Fruit fly (Drosophila melanogaster) whole organism, adult: ENCODE results near the gene CG42495.

Experiments
- CG11617 ChIP-seq: fragments of 200-800 bp; sonication (Bioruptor generic); optimal IDR thresholded peaks from 2 replicates; lab custom pipeline; 2017; ENCODE audit warnings: mild to moderate bottlenecking, missing biosample characterization, missing genetic modification reagents, missing genetic modification characterization
- CG12768 ChIP-seq: fragments of 200-800 bp; sonication (Bioruptor generic); optimal IDR thresholded peaks from 2 replicates; lab custom pipeline; 2017; ENCODE audit warnings: missing biosample characterization, missing genetic modification characterization, mild to moderate bottlenecking, moderate library complexity, missing genetic modification reagents
- CG33017 ChIP-seq: fragments of 200-800 bp; sonication (Bioruptor generic); optimal IDR thresholded peaks from 2 replicates; lab custom pipeline; 2018; ENCODE audit warnings: missing biosample characterization, mild to moderate bottlenecking, missing genetic modification characterization, moderate library complexity
- CG7045 ChIP-seq: fragments of 200-800 bp; sonication (Bioruptor generic); optimal IDR thresholded peaks from 2 replicates; lab custom pipeline; 2017; ENCODE audit warnings: missing biosample characterization, mild to moderate bottlenecking, missing genetic modification characterization
- CG7101 ChIP-seq: fragments of 200-800 bp; sonication (Bioruptor generic); optimal IDR thresholded peaks from 2 replicates; lab custom pipeline; 2018; ENCODE audit warnings: missing biosample characterization, mild to moderate bottlenecking, missing genetic modification characterization, moderate library complexity
- Crg-1 ChIP-seq: fragments of 200-800 bp; sonication (Bioruptor generic); optimal IDR thresholded peaks from 2 replicates; lab custom pipeline; 2016; ENCODE audit warnings: missing biosample characterization, missing genetic modification characterization
- bab1 ChIP-seq: fragments of 200-800 bp; sonication (Bioruptor generic); optimal IDR thresholded peaks from 3 replicates; lab custom pipeline; 2019; ENCODE audit warnings: missing biosample characterization, mild to moderate bottlenecking, missing genetic modification characterization, moderate library complexity
- cnc ChIP-seq, 2 experiments: fragments of >200 bp; optimal IDR thresholded peaks; 2 replicates each; lab custom pipeline; 2017
- toe ChIP-seq: fragments of 200-800 bp; sonication (Bioruptor generic); optimal IDR thresholded peaks from 2 replicates; lab custom pipeline; 2016; ENCODE audit warnings: missing biosample characterization, missing genetic modification characterization

DNA sequence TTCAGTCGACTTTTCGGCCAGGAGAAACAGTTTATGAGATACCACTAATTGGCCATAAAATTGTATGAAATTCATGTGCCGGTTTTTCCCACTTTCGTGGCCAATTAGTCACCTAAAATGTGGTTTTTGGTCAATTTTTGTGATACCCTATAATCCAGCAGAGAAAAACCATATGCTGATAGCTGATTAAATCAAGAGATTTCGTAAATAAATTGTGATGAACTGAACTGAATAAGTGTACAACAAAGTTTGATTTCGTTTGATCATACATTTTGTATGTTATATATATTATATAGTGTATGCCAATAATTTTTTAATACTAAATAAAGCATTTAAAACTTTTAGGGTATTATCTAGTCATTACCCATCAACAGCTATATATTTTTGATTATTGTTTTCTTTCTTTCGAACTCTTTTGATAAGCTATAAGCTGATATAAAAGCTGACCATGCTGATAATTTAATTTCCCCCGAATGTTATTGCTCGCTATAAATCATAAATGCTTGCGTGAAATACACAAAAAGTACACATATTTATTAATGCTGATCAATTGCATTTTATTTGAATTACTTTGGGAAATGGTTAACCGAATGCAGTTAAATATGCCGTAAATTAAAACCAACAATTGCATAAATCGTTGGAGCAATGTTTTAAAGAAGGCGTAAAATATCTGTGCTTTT lies 32.2 kb upstream of the CG42495 start:
- TF ChIP-seq bab1: peak; percentile 26
- TF ChIP-seq Crg-1 (GFP tag; lab: Kevin White, UChicago): no peak
- TF ChIP-seq CG33017: no peak
- TF ChIP-seq CG7101: peak; percentile 6
- no peak for TF ChIP-seq CG7045 (GFP tag; lab: Kevin White, UChicago)
- no peak for TF ChIP-seq CG12768 (GFP tag; lab: Kevin White, UChicago)
- TF ChIP-seq toe: no peak
- no peak for TF ChIP-seq cnc (optimal IDR thresholded peaks at IDR 0.05; lab: Kevin White, UChicago)
- TF ChIP-seq CG11617 (GFP tag; lab: Kevin White, UChicago): no peak
